Fruit fly (Drosophila melanogaster) whole organism, embryonic: ENCODE data around the gene AGO2.

ENCODE experiments used
- Asciz ChIP-seq: fragments of 200-800 bp; sonication (Bioruptor generic); optimal IDR thresholded peaks from 2 replicates; lab custom pipeline; 2017; ENCODE audit warnings: missing biosample characterization, mild to moderate bottlenecking, missing genetic modification characterization, missing genetic modification reagents
- CG10543 ChIP-seq: fragments of 200-800 bp; sonication (Bioruptor generic); optimal IDR thresholded peaks from 3 replicates; lab custom pipeline; 2017; ENCODE audit warnings: missing biosample characterization, mild to moderate bottlenecking, missing genetic modification characterization, moderate library complexity
- CG12071 ChIP-seq: fragments of 200-800 bp; sonication (Bioruptor generic); optimal IDR thresholded peaks from 3 replicates; lab custom pipeline; 2018; ENCODE audit warnings: missing biosample characterization, mild to moderate bottlenecking, missing genetic modification characterization
- CG12659 ChIP-seq: fragments of 200-800 bp; sonication (Bioruptor generic); optimal IDR thresholded peaks from 3 replicates; lab custom pipeline; 2017; ENCODE audit warnings: mild to moderate bottlenecking, missing biosample characterization, missing genetic modification reagents, missing genetic modification characterization
- CG12769 ChIP-seq: fragments of 200-800 bp; sonication (Bioruptor generic); optimal IDR thresholded peaks from 2 replicates; lab custom pipeline; 2019; ENCODE audit warnings: missing biosample characterization, mild to moderate bottlenecking, missing genetic modification characterization, moderate library complexity
- CG14441 ChIP-seq: fragments of 200-800 bp; sonication (Bioruptor generic); IDR thresholded peaks from 2 replicates; pipeline ENCODE4 v1.3.6; 2022; ENCODE audit warnings: missing biosample characterization, missing genetic modification characterization
- CG14965 ChIP-seq: fragments of 200-800 bp; sonication (Bioruptor generic); optimal IDR thresholded peaks from 2 replicates; lab custom pipeline; 2016; ENCODE audit warnings: missing biosample characterization, missing genetic modification characterization, borderline replicate concordance
- CG16815 ChIP-seq: fragments of 200-800 bp; sonication (Bioruptor generic); optimal IDR thresholded peaks from 3 replicates; lab custom pipeline; 2017; ENCODE audit warnings: missing biosample characterization, mild to moderate bottlenecking, missing genetic modification characterization
- CG17328 ChIP-seq: fragments of 200-800 bp; sonication (Bioruptor generic); IDR thresholded peaks from 2 replicates; pipeline ENCODE4 v1.3.6; 2022; ENCODE audit warnings: missing biosample characterization, missing genetic modification characterization
- CG1832 ChIP-seq: fragments of 200-800 bp; sonication (Bioruptor generic); optimal IDR thresholded peaks from 2 replicates; lab custom pipeline; 2017; ENCODE audit warnings: missing biosample characterization, mild to moderate bottlenecking, missing genetic modification characterization, inconsistent platforms
- CG18599 ChIP-seq: fragments of 200-800 bp; sonication (Bioruptor generic); optimal IDR thresholded peaks from 3 replicates; lab custom pipeline; 2017; ENCODE audit warnings: missing biosample characterization, missing genetic modification characterization, mild to moderate bottlenecking, moderate library complexity, missing genetic modification reagents
- CG18764 ChIP-seq: fragments of 200-800 bp; sonication (Bioruptor generic); optimal IDR thresholded peaks from 3 replicates; lab custom pipeline; 2016; ENCODE audit warnings: missing biosample characterization, missing genetic modification characterization
- CG2712 ChIP-seq: fragments of 200-800 bp; optimal IDR thresholded peaks from 3 replicates; lab custom pipeline; 2019; ENCODE audit warnings: missing biosample characterization, mild to moderate bottlenecking, missing genetic modification characterization, moderate library complexity
- CG31365 ChIP-seq: fragments of 200-800 bp; sonication (Bioruptor generic); optimal IDR thresholded peaks from 2 replicates; lab custom pipeline; 2018; ENCODE audit warnings: missing biosample characterization, mild to moderate bottlenecking, missing genetic modification characterization
- CG32772 ChIP-seq: fragments of 200-800 bp; sonication (Bioruptor generic); IDR thresholded peaks from 2 replicates; pipeline ENCODE4 v1.3.6; 2022; ENCODE audit warnings: missing biosample characterization, missing genetic modification characterization
- CG34376 ChIP-seq: fragments of 200-800 bp; sonication (Bioruptor generic); optimal IDR thresholded peaks from 2 replicates; lab custom pipeline; 2018; ENCODE audit warnings: missing biosample characterization, mild to moderate bottlenecking, missing genetic modification characterization
- CG3726 ChIP-seq: fragments of 200-800 bp; sonication (Bioruptor generic); IDR thresholded peaks from 3 replicates; pipeline ENCODE4, ENCODE4 v1.3.6; 2022; ENCODE audit warnings: missing biosample characterization, missing genetic modification characterization
- CG3838 ChIP-seq: fragments of 200-800 bp; sonication (Bioruptor generic); optimal IDR thresholded peaks from 3 replicates; lab custom pipeline; 2016; ENCODE audit warnings: missing biosample characterization, missing genetic modification characterization
- CG3847 ChIP-seq: fragments of 200-800 bp; sonication (Bioruptor generic); IDR thresholded peaks from 2 replicates; pipeline ENCODE4 v1.3.6; 2022; ENCODE audit warnings: missing biosample characterization, missing genetic modification characterization
- CG4730 ChIP-seq: fragments of 200-800 bp; sonication (Bioruptor generic); IDR thresholded peaks from 2 replicates; pipeline ENCODE4 v1.3.6; 2022; ENCODE audit warnings: missing biosample characterization, missing genetic modification characterization
- CG6175 ChIP-seq: fragments of 200-800 bp; sonication (Bioruptor generic); IDR thresholded peaks from 3 replicates; pipeline ENCODE4 v1.3.6; 2022; ENCODE audit warnings: missing biosample characterization, missing genetic modification characterization
- CG6683 ChIP-seq: fragments of 200-800 bp; sonication (Bioruptor generic); optimal IDR thresholded peaks from 2 replicates; lab custom pipeline; 2017; ENCODE audit warnings: missing biosample characterization, mild to moderate bottlenecking, missing genetic modification characterization, missing genetic modification reagents
- CG8478 ChIP-seq: fragments of >200 bp; optimal IDR thresholded peaks from 2 replicates; lab custom pipeline; 2018
- CG9932 ChIP-seq: fragments of 200-800 bp; sonication (Bioruptor generic); IDR thresholded peaks from 2 replicates; pipeline ENCODE4 v1.3.6; 2022; ENCODE audit warnings: missing biosample characterization, missing genetic modification characterization
- CrebB ChIP-seq: fragments of 200-800 bp; sonication (Bioruptor generic); optimal IDR thresholded peaks from 3 replicates; lab custom pipeline; 2018; ENCODE audit warnings: missing biosample characterization, mild to moderate bottlenecking, missing genetic modification characterization
- Dip3 ChIP-seq: fragments of 200-800 bp; sonication (Bioruptor generic); optimal IDR thresholded peaks from 3 replicates; lab custom pipeline; 2016; ENCODE audit warnings: missing biosample characterization, missing genetic modification characterization
- Dref ChIP-seq: fragments of 200-800 bp; sonication (Bioruptor generic); IDR thresholded peaks from 2 replicates; pipeline ENCODE4 v1.3.6; 2022; ENCODE audit warnings: missing biosample characterization, missing genetic modification characterization
- E2f1 ChIP-seq: fragments of 200-800 bp; sonication (Bioruptor generic); IDR thresholded peaks from 2 replicates; pipeline ENCODE4 v1.3.6; 2022; ENCODE audit warnings: missing biosample characterization, missing genetic modification characterization
- Ets97D ChIP-seq: fragments of 200-800 bp; sonication (Bioruptor generic); optimal IDR thresholded peaks from 3 replicates; lab custom pipeline; 2016; ENCODE audit warnings: missing biosample characterization, missing genetic modification characterization
- Gug ChIP-seq: fragments of 200-800 bp; sonication (Bioruptor generic); IDR thresholded peaks from 4 replicates; pipeline ENCODE4 v1.3.6; 2022; ENCODE audit warnings: missing biosample characterization, missing genetic modification characterization
- HmgZ ChIP-seq: fragments of 200-800 bp; sonication (Bioruptor generic); optimal IDR thresholded peaks from 2 replicates; lab custom pipeline; 2018; ENCODE audit warnings: missing biosample characterization, mild to moderate bottlenecking, missing genetic modification characterization
- Hmx ChIP-seq: fragments of 200-800 bp; sonication (Bioruptor generic); optimal IDR thresholded peaks from 2 replicates; lab custom pipeline; 2016; ENCODE audit warnings: missing biosample characterization, missing genetic modification characterization
- Hr3 ChIP-seq: fragments of 200-800 bp; sonication (Bioruptor generic); optimal IDR thresholded peaks from 3 replicates; lab custom pipeline; 2016; ENCODE audit warnings: missing biosample characterization, missing genetic modification characterization
- MESR4 ChIP-seq: fragments of 200-800 bp; sonication (Bioruptor generic); optimal IDR thresholded peaks from 2 replicates; lab custom pipeline; 2018; ENCODE audit warnings: missing biosample characterization, mild to moderate bottlenecking, missing genetic modification characterization, moderate library complexity
- Pdp1 ChIP-seq, 2 experiments: fragments of 200-800 bp; sonication (Bioruptor generic); optimal IDR thresholded peaks; 3 replicates each; lab custom pipeline; 2016; ENCODE audit warnings: missing biosample characterization in 2 of 2, missing genetic modification characterization in 2 of 2, mild to moderate bottlenecking in 1 of 2, moderate library complexity in 1 of 2
- Rfx ChIP-seq: fragments of 200-800 bp; sonication (Bioruptor generic); IDR thresholded peaks from 2 replicates; pipeline ENCODE4 v1.3.6; 2022; ENCODE audit warnings: missing biosample characterization, missing genetic modification characterization
- Trl ChIP-seq, 3 experiments: fragments of >200 bp in 2 of 3; fragments of 200-800 bp in 1 of 3; sonication (Bioruptor generic) in 1 of 3; optimal IDR thresholded peaks; 2 replicates in 1 of 3; 3 replicates in 2 of 3; lab custom pipeline; 2016 to 2017; ENCODE audit warnings: missing biosample characterization in 1 of 3, missing genetic modification characterization in 1 of 3
- Xrp1 ChIP-seq: fragments of 200-800 bp; sonication (Bioruptor generic); IDR thresholded peaks from 2 replicates; pipeline ENCODE4 v1.3.6; 2022; ENCODE audit warnings: missing biosample characterization, missing genetic modification characterization
- ara ChIP-seq: fragments of 200-800 bp; sonication (Bioruptor generic); IDR thresholded peaks from 2 replicates; pipeline ENCODE4 v1.3.6; 2022; ENCODE audit warnings: missing biosample characterization, missing genetic modification characterization
- az2 ChIP-seq: fragments of 200-800 bp; sonication (Bioruptor generic); optimal IDR thresholded peaks from 3 replicates; lab custom pipeline; 2016; ENCODE audit warnings: missing biosample characterization, missing genetic modification characterization
- chn ChIP-seq: fragments of 200-800 bp; sonication (Bioruptor generic); optimal IDR thresholded peaks from 2 replicates; lab custom pipeline; 2016; ENCODE audit warnings: missing biosample characterization, missing genetic modification characterization
- dan ChIP-seq: fragments of 200-800 bp; sonication (Bioruptor generic); IDR thresholded peaks from 2 replicates; pipeline ENCODE4 v1.3.6; 2022; ENCODE audit warnings: missing biosample characterization, missing genetic modification characterization
- fru ChIP-seq: fragments of >200 bp; optimal IDR thresholded peaks from 2 replicates; lab custom pipeline; 2017
- gfzf ChIP-seq: fragments of 200-800 bp; sonication (Bioruptor generic); optimal IDR thresholded peaks from 2 replicates; lab custom pipeline; 2016; ENCODE audit warnings: missing biosample characterization, mild to moderate bottlenecking, missing genetic modification characterization, moderate library complexity
- hb ChIP-seq: fragments of 200-800 bp; sonication (Bioruptor generic); IDR thresholded peaks from 3 replicates; pipeline ENCODE4 v1.3.6; 2022; ENCODE audit warnings: missing biosample characterization, missing genetic modification characterization; ENCODE audit not compliant: partially characterized antibody
- inv ChIP-seq: fragments of 200-800 bp; sonication (Bioruptor generic); IDR thresholded peaks from 2 replicates; pipeline ENCODE4 v1.3.6; 2022; ENCODE audit warnings: missing biosample characterization, missing genetic modification characterization; ENCODE audit not compliant: partially characterized antibody
- luna ChIP-seq: fragments of 200-800 bp; sonication (Bioruptor generic); optimal IDR thresholded peaks from 2 replicates; lab custom pipeline; 2016; ENCODE audit warnings: missing biosample characterization, missing genetic modification characterization
- slp2 ChIP-seq: fragments of 200-800 bp; sonication (Bioruptor generic); optimal IDR thresholded peaks from 2 replicates; lab custom pipeline; 2016; ENCODE audit warnings: missing biosample characterization, missing genetic modification characterization
- sob ChIP-seq: fragments of 200-800 bp; sonication (Bioruptor generic); IDR thresholded peaks from 2 replicates; pipeline ENCODE4 v1.3.6; 2022; ENCODE audit warnings: missing biosample characterization, missing genetic modification characterization
- tx ChIP-seq: fragments of 200-800 bp; sonication (Bioruptor generic); optimal IDR thresholded peaks from 2 replicates; lab custom pipeline; 2016; ENCODE audit warnings: missing biosample characterization, missing genetic modification characterization
- vfl ChIP-seq: fragments of 200-800 bp; sonication (Bioruptor generic); optimal IDR thresholded peaks from 2 replicates; lab custom pipeline; 2016; ENCODE audit warnings: missing biosample characterization, missing genetic modification characterization

AGO2 gene

DNA sequence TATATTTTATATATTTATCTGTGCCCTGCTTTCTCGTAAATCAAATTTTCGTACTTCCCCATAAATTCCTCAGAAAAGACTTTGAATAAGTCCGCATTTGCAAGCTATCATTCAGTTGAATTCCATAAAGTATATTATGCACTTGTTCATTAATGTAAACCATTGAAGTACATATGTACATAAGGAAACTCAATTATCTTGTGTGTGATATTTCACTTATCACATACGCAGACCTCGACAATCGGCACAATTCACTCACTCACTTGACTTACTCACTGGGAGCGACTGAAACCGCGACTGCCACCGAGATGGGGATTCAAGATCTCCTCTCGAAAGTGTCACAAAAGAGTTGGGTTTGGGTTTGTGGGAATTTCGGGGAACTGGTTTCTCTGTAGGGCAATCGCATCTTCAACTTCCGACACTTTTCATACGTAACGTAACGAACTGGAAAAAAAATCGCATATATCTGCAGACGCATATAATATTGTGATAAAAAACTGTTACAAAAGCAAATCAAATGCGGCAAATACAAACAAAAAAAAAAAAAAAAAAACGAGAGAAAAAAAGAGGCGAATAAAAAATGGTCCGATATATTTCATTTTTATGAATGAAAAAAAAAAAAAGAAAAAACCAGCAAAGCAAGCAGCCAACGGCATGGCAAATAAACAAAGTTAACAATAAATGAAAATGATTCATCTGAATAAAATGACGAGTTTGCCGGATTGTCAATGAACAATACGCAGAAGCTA is 43.3 kb downstream of the AGO2 start (continued):
- no peak for TF ChIP-seq CG34376 (GFP tag; lab: Kevin White, UChicago)
- peak; percentile 29 for TF ChIP-seq CG12769
- peak; percentile 21 for TF ChIP-seq CG18599 (GFP tag; lab: Kevin White, UChicago)
- peak; percentile 16; the same call in 1 of the 2 replicates for TF ChIP-seq sob (GFP tag; lab: Robert Waterston, UW)
- no peak for TF ChIP-seq dan
- no peak for TF ChIP-seq slp2
- no peak for TF ChIP-seq CG14965
- TF ChIP-seq CG12071 (GFP tag; lab: Kevin White, UChicago): peak; percentile 64
- no peak for TF ChIP-seq CG4730
- TF ChIP-seq Hmx (GFP tag; lab: Kevin White, UChicago): no peak
- no peak for TF ChIP-seq CG2712
- TF ChIP-seq tx (GFP tag; lab: Kevin White, UChicago): no peak
- no peak for TF ChIP-seq ara (GFP tag; lab: Robert Waterston, UW)
- no peak for TF ChIP-seq CG32772
- TF ChIP-seq vfl (GFP tag; lab: Kevin White, UChicago): no peak
- TF ChIP-seq Hr3 (GFP tag; lab: Kevin White, UChicago): no peak
- no peak for TF ChIP-seq inv (GFP tag; lab: Robert Waterston, UW)
- no peak for TF ChIP-seq hb (GFP tag; lab: Robert Waterston, UW)
- TF ChIP-seq MESR4 (GFP tag; lab: Kevin White, UChicago): no peak
- peak; percentile 61 for TF ChIP-seq Asciz (GFP tag; lab: Kevin White, UChicago)
- TF ChIP-seq Trl (optimal IDR thresholded peaks at IDR 0.05; lab: Kevin White, UChicago): no peak
- no peak for TF ChIP-seq Trl (GFP tag; optimal IDR thresholded peaks at IDR 0.05; lab: Kevin White, UChicago)
- TF ChIP-seq Rfx (GFP tag; lab: Robert Waterston, UW): no peak; the same call in 1 of the 2 replicates
- no peak for TF ChIP-seq Dref (GFP tag; lab: Robert Waterston, UW)
- TF ChIP-seq HmgZ (tag; lab: Kevin White, UChicago): no peak
- TF ChIP-seq CG3838 (GFP tag; lab: Kevin White, UChicago): no peak
- no peak for TF ChIP-seq CG9932 (GFP tag; lab: Robert Waterston, UW)
- no peak for TF ChIP-seq CG18764 (GFP tag; lab: Kevin White, UChicago)
- no peak for TF ChIP-seq chn (GFP tag; lab: Kevin White, UChicago)
- no peak for TF ChIP-seq CG8478 (lab: Kevin White, UChicago)
- no peak for TF ChIP-seq fru (lab: Kevin White, UChicago)
- no peak for TF ChIP-seq CG14441 (GFP tag; lab: Robert Waterston, UW)
- no peak for TF ChIP-seq gfzf
- TF ChIP-seq luna (GFP tag; lab: Kevin White, UChicago): no peak
- no peak for TF ChIP-seq CG16815 (GFP tag; lab: Kevin White, UChicago)
- TF ChIP-seq CG6683 (GFP tag; lab: Kevin White, UChicago): no peak
- no peak for TF ChIP-seq az2 (GFP tag; lab: Kevin White, UChicago)
- TF ChIP-seq CG3847 (GFP tag; lab: Robert Waterston, UW): no peak
- peak; percentile 25 for TF ChIP-seq CG10543 (GFP tag; lab: Kevin White, UChicago)
- no peak for TF ChIP-seq Dip3 (GFP tag; lab: Kevin White, UChicago)
- TF ChIP-seq Xrp1: peak; percentile 33; the same call in 1 of the 2 replicates
- no peak for TF ChIP-seq Ets97D (GFP tag; lab: Kevin White, UChicago)
- TF ChIP-seq CG3726 (GFP tag; lab: Robert Waterston, UW): no peak
- peak; percentile 25 for TF ChIP-seq CG31365 (tag; lab: Kevin White, UChicago)
- no peak for TF ChIP-seq Pdp1 (GFP tag; optimal IDR thresholded peaks at IDR 0.05; lab: Kevin White, UChicago)
- peak; percentile 22 for TF ChIP-seq CG12659
- TF ChIP-seq E2f1 (GFP tag; lab: Robert Waterston, UW): no peak
- no peak for TF ChIP-seq CG17328
- no peak for TF ChIP-seq Gug
- TF ChIP-seq CrebB: no peak
- TF ChIP-seq CG1832: no peak
- TF ChIP-seq CG6175 (GFP tag; lab: Robert Waterston, UW): no peak
